Fruit fly (Drosophila melanogaster): ENCODE data around the gene Nemp.

Nemp gene

dm6 chrX:16690499-16690898 is 35.7 kb upstream of the Nemp start (continued):
- TF ChIP-seq CG12299 (tag; optimal IDR thresholded peaks at IDR 0.05) (no peak), CG13424 (tag; optimal IDR thresholded peaks at IDR 0.05) (peak; percentile 25), zfh1 (GFP tag; IDR thresholded peaks at IDR 0.05) (peak; percentile 41; the same call in 1 of the 3 replicates), trh (GFP tag; optimal IDR thresholded peaks at IDR 0.05) (no peak), B-H2 (GFP tag; optimal IDR thresholded peaks at IDR 0.05) (no peak), br (optimal IDR thresholded peaks at IDR 0.05) (no peak), Max (GFP tag; optimal IDR thresholded peaks at IDR 0.05) (no peak), grau (tag; optimal IDR thresholded peaks at IDR 0.05) (peak; percentile 85), sens (GFP tag) (peak; percentile 89), scrt (GFP tag; optimal IDR thresholded peaks at IDR 0.05) (no peak), Lhr (GFP tag; optimal IDR thresholded peaks at IDR 0.05) (no peak), CG7556 (GFP tag; optimal IDR thresholded peaks at IDR 0.05) (no peak), Mrtf (GFP tag; IDR thresholded peaks at IDR 0.05) (no peak), vfl (GFP tag; optimal IDR thresholded peaks at IDR 0.05) (no peak), fu2 (GFP tag; optimal IDR thresholded peaks at IDR 0.05) (no peak), CG42726 (GFP tag; IDR thresholded peaks at IDR 0.05; ENCODE audit: partially characterized antibody) (no peak), CG15073 (GFP tag; optimal IDR thresholded peaks at IDR 0.05) (no peak), jigr1 (GFP tag; IDR thresholded peaks at IDR 0.05) (no peak), oc (tag; optimal IDR thresholded peaks at IDR 0.05) (no peak), Doc2 (GFP tag; IDR thresholded peaks at IDR 0.05) (no peak), CG15514 (GFP tag; optimal IDR thresholded peaks at IDR 0.05) (no peak), CG15479 (GFP tag; optimal IDR thresholded peaks at IDR 0.05) (no peak), klu (GFP tag; IDR thresholded peaks at IDR 0.05) (no peak), Hey (tag; optimal IDR thresholded peaks at IDR 0.05) (no peak), CG18011 (GFP tag; optimal IDR thresholded peaks at IDR 0.05) (no peak), ab (GFP tag; optimal IDR thresholded peaks at IDR 0.05) (no peak), HLH4C (GFP tag; IDR thresholded peaks at IDR 0.05; ENCODE audit: partially characterized antibody) (no peak), croc (GFP tag; conservative IDR thresholded peaks at IDR 0.05) (peak; percentile 16; the same call in 1 of the 3 replicates), CG12769 (tag; optimal IDR thresholded peaks at IDR 0.05) (no peak), kni (GFP tag; optimal IDR thresholded peaks at IDR 0.05) (no peak), CG6175 (GFP tag; IDR thresholded peaks at IDR 0.05) (no peak), ken (GFP tag; IDR thresholded peaks at IDR 0.05) (peak; percentile 58; the same call in 1 of the 3 replicates), Aef1 (GFP tag; IDR thresholded peaks at IDR 0.05) (no peak; the same call in 2 of the 3 replicates), Dbx (GFP tag; IDR thresholded peaks at IDR 0.05) (no peak), nmo (GFP tag; optimal IDR thresholded peaks at IDR 0.05) (peak; percentile 19), stwl (tag; optimal IDR thresholded peaks at IDR 0.05) (no peak), BtbVII (GFP tag; optimal IDR thresholded peaks at IDR 0.05) (no peak), lilli (GFP tag; optimal IDR thresholded peaks at IDR 0.05) (no peak), CG11085 (GFP tag; IDR thresholded peaks at IDR 0.05) (no peak), Chrac-16 (GFP tag; optimal IDR thresholded peaks at IDR 0.05) (no peak), CG18619 (GFP tag; optimal IDR thresholded peaks at IDR 0.05) (no peak), Dp (GFP tag; optimal IDR thresholded peaks at IDR 0.05) (no peak), CG9727 (GFP tag; optimal IDR thresholded peaks at IDR 0.05) (no peak), kay (GFP tag; optimal IDR thresholded peaks at IDR 0.05) (no peak), Dip3 (GFP tag; optimal IDR thresholded peaks at IDR 0.05) (no peak), knrl (GFP tag; IDR thresholded peaks at IDR 0.05; ENCODE audit: partially characterized antibody) (no peak), Gsc (GFP tag; IDR thresholded peaks at IDR 0.05) (0 out of 2 replicates have a peak, but pooled peaks have one; percentile 19), CG1602 (GFP tag; optimal IDR thresholded peaks at IDR 0.05) (no peak), MESR4 (GFP tag; optimal IDR thresholded peaks at IDR 0.05) (no peak), CG12391 (tag; optimal IDR thresholded peaks at IDR 0.05) (no peak), CG6654 (GFP tag; optimal IDR thresholded peaks at IDR 0.05) (no peak), CG3847 (GFP tag; IDR thresholded peaks at IDR 0.05) (no peak)

Data from whole organism, embryonic.